Fruit fly (Drosophila melanogaster): ENCODE measurements around the gene CG7992.

The CG7992 gene

DNA sequence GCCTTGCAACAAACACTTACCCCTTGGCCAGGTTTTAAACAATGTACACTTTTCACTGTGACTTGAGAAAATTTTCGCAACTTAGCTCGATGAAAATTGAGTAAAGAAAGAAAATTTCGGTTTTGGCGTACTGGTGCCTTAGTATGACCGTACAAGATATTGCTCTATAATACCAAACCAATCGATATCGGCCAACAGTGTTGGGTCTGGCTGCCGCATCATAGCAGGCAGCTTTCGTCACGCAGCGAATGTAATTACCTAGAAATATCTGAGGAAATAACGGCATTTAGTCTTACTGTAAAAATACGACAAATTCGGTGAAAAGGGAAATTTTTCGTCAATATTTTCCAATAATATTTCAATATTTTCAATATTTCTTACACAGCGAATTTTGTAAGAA lies 39.0 kb downstream of the CG7992 start, which contains the start of gene Ulp1 (continued):
- TF ChIP-seq CG3995 (GFP tag; optimal IDR thresholded peaks at IDR 0.05), result peak; percentile 76
- peak; percentile 42; the same call in 1 of the 2 replicates for TF ChIP-seq ssp (GFP tag; IDR thresholded peaks at IDR 0.05)
- TF ChIP-seq Opbp (GFP tag; IDR thresholded peaks at IDR 0.05; ENCODE audit: partially characterized antibody), result peak; percentile 62; the same call in 2 of the 3 replicates
- no peak for TF ChIP-seq CG3065 (GFP tag; optimal IDR thresholded peaks at IDR 0.05)
- TF ChIP-seq CG14710 (tag; optimal IDR thresholded peaks at IDR 0.05), result peak; percentile 69
- TF ChIP-seq CG4617 (GFP tag; optimal IDR thresholded peaks at IDR 0.05; ENCODE audit: borderline replicate concordance), result peak; percentile 83
- peak; percentile 55 for TF ChIP-seq Bgb (GFP tag; IDR thresholded peaks at IDR 0.05; ENCODE audit: partially characterized antibody)
- peak; percentile 31 for TF ChIP-seq Hr3 (GFP tag; optimal IDR thresholded peaks at IDR 0.05)
- TF ChIP-seq CG1603 (tag; optimal IDR thresholded peaks at IDR 0.05), result peak; percentile 78
- peak; percentile 29 for TF ChIP-seq gro (GFP tag; optimal IDR thresholded peaks at IDR 0.05)
- no peak for TF ChIP-seq CG2202 (tag; optimal IDR thresholded peaks at IDR 0.05)
- TF ChIP-seq luna (GFP tag; optimal IDR thresholded peaks at IDR 0.05), result peak; percentile 10
- TF ChIP-seq Mad (GFP tag; optimal IDR thresholded peaks at IDR 0.05), result peak; percentile 21
- TF ChIP-seq nmo (GFP tag; optimal IDR thresholded peaks at IDR 0.05), result peak; percentile 36
- no peak for TF ChIP-seq mld (GFP tag; IDR thresholded peaks at IDR 0.05; ENCODE audit: partially characterized antibody)
- TF ChIP-seq CG8290 (GFP tag; optimal IDR thresholded peaks at IDR 0.05), result peak; percentile 55
- peak in 1 of 2 experiments; percentile 81 for TF ChIP-seq CG8290 (tag; optimal IDR thresholded peaks at IDR 0.05)
- no peak for TF ChIP-seq CG2129 (GFP tag; IDR thresholded peaks at IDR 0.05; ENCODE audit: partially characterized antibody)
- peak; percentile 40; the same call in 1 of the 2 replicates for TF ChIP-seq CG32532 (GFP tag; IDR thresholded peaks at IDR 0.05)
- TF ChIP-seq Vsx1 (GFP tag; optimal IDR thresholded peaks at IDR 0.05), result peak; percentile 69
- no peak for TF ChIP-seq sima (GFP tag; optimal IDR thresholded peaks at IDR 0.05)
- peak; percentile 98 for TF ChIP-seq CG18011 (GFP tag; optimal IDR thresholded peaks at IDR 0.05)
- peak; percentile 55 for TF ChIP-seq exex (tag; optimal IDR thresholded peaks at IDR 0.05)
- TF ChIP-seq Dek (tag; optimal IDR thresholded peaks at IDR 0.05), result no peak
- TF ChIP-seq cato (GFP tag; optimal IDR thresholded peaks at IDR 0.05; ENCODE audit: borderline replicate concordance), result no peak
- TF ChIP-seq prd (optimal IDR thresholded peaks at IDR 0.05), result no peak
- peak; percentile 15; the same call in 1 of the 3 replicates for TF ChIP-seq prd (GFP tag; IDR thresholded peaks at IDR 0.05)
- TF ChIP-seq CG17385 (GFP tag; optimal IDR thresholded peaks at IDR 0.05), result peak; percentile 3
- TF ChIP-seq tll (GFP tag; optimal IDR thresholded peaks at IDR 0.05), result no peak
- TF ChIP-seq Antp (GFP tag; optimal IDR thresholded peaks at IDR 0.05), result peak; percentile 38
- TF ChIP-seq Nf-YB (GFP tag; optimal IDR thresholded peaks at IDR 0.05), result no peak
- no peak for TF ChIP-seq hkb (optimal IDR thresholded peaks at IDR 0.05)
- TF ChIP-seq hkb (GFP tag; IDR thresholded peaks at IDR 0.05), result no peak
- TF ChIP-seq CG30020 (tag; optimal IDR thresholded peaks at IDR 0.05), result peak; percentile 40
- no peak for TF ChIP-seq CG18599 (GFP tag; optimal IDR thresholded peaks at IDR 0.05)
- peak; percentile 55 for TF ChIP-seq Neu2 (GFP tag; optimal IDR thresholded peaks at IDR 0.05; ENCODE audit: borderline replicate concordance)
- no peak for TF ChIP-seq danr (GFP tag; IDR thresholded peaks at IDR 0.05)
- TF ChIP-seq gsb-n (tag; optimal IDR thresholded peaks at IDR 0.05), result no peak
- no peak for TF ChIP-seq pnt (GFP tag; optimal IDR thresholded peaks at IDR 0.05)
- peak; percentile 60 for TF ChIP-seq Lhr (GFP tag; optimal IDR thresholded peaks at IDR 0.05)
- peak; percentile 9 for TF ChIP-seq Meics (GFP tag; optimal IDR thresholded peaks at IDR 0.05)
- TF ChIP-seq CG9727 (GFP tag; optimal IDR thresholded peaks at IDR 0.05), result no peak
- TF ChIP-seq CG15073 (GFP tag; optimal IDR thresholded peaks at IDR 0.05), result no peak
- TF ChIP-seq Dll (GFP tag; IDR thresholded peaks at IDR 0.05; ENCODE audit: partially characterized antibody), result peak; percentile 43; the same call in 2 of the 4 replicates
- TF ChIP-seq kay (GFP tag; optimal IDR thresholded peaks at IDR 0.05), result no peak
- TF ChIP-seq slou (GFP tag; optimal IDR thresholded peaks at IDR 0.05), result peak; percentile 35
- peak in 1 of 2 experiments; percentile 48 for TF ChIP-seq chif (GFP tag; optimal IDR thresholded peaks at IDR 0.05)
- TF ChIP-seq ab (GFP tag; optimal IDR thresholded peaks at IDR 0.05), result no peak
- TF ChIP-seq CG42726 (GFP tag; IDR thresholded peaks at IDR 0.05; ENCODE audit: partially characterized antibody), result peak; percentile 63; the same call in 1 of the 2 replicates
- peak; percentile 12 for TF ChIP-seq CG3163 (GFP tag; optimal IDR thresholded peaks at IDR 0.05)
